Fruit fly (Drosophila melanogaster): ENCODE results near the gene CG11381.
A peak's percentile ranks its signal among the peaks of the same experiment; 100 is the strongest.

Gene CG11381

dm6 chrX:1232533-1233212 is 29.1 kb downstream of the CG11381 start (continued):
- no peak for TF ChIP-seq CG1647 (GFP tag; optimal IDR thresholded peaks at IDR 0.05)
- TF ChIP-seq Neu2 (GFP tag; optimal IDR thresholded peaks at IDR 0.05; ENCODE audit: borderline replicate concordance), result no peak
- TF ChIP-seq pnt (GFP tag; optimal IDR thresholded peaks at IDR 0.05), result no peak
- no peak for TF ChIP-seq Lhr (GFP tag; optimal IDR thresholded peaks at IDR 0.05)
- TF ChIP-seq Sox100B (GFP tag; optimal IDR thresholded peaks at IDR 0.05), result no peak
- TF ChIP-seq Hr78 (GFP tag; optimal IDR thresholded peaks at IDR 0.05), result no peak
- TF ChIP-seq grn (GFP tag; optimal IDR thresholded peaks at IDR 0.05), result no peak
- peak; percentile 46 for TF ChIP-seq Deaf1 (tag; optimal IDR thresholded peaks at IDR 0.05)
- peak; percentile 32 for TF ChIP-seq CG7987 (GFP tag; optimal IDR thresholded peaks at IDR 0.05)
- TF ChIP-seq Elba2 (GFP tag; optimal IDR thresholded peaks at IDR 0.05), result no peak
- no peak for TF ChIP-seq CG6854 (GFP tag; optimal IDR thresholded peaks at IDR 0.05)
- no peak for TF ChIP-seq ranshi (GFP tag; IDR thresholded peaks at IDR 0.05)
- TF ChIP-seq bigmax (GFP tag; optimal IDR thresholded peaks at IDR 0.05), result no peak
- TF ChIP-seq psq (GFP tag; optimal IDR thresholded peaks at IDR 0.05), result no peak
- peak; percentile 45 for TF ChIP-seq pros (GFP tag; optimal IDR thresholded peaks at IDR 0.05)
- TF ChIP-seq slou (GFP tag; optimal IDR thresholded peaks at IDR 0.05), result no peak
- TF ChIP-seq ci (GFP tag; IDR thresholded peaks at IDR 0.05), result 0 out of 3 replicates have a peak, but pooled peaks have one; percentile 13
- TF ChIP-seq esg (GFP tag; conservative IDR thresholded peaks at IDR 0.05), result no peak
- TF ChIP-seq GATAe (GFP tag; conservative IDR thresholded peaks at IDR 0.05), result no peak
- TF ChIP-seq pfk (GFP tag; optimal IDR thresholded peaks at IDR 0.05), result peak; percentile 99
- TF ChIP-seq Hey (tag; optimal IDR thresholded peaks at IDR 0.05), result no peak
- 0 out of 4 replicates have a peak, but pooled peaks have one; percentile 6 for TF ChIP-seq chinmo (GFP tag; IDR thresholded peaks at IDR 0.05; ENCODE audit: partially characterized antibody)
- TF ChIP-seq Spps (tag; optimal IDR thresholded peaks at IDR 0.05), result no peak
- TF ChIP-seq CG4424 (GFP tag; optimal IDR thresholded peaks at IDR 0.05), result no peak
- no peak for TF ChIP-seq zfh1 (GFP tag; IDR thresholded peaks at IDR 0.05)
- no peak for TF ChIP-seq Hmx (GFP tag; optimal IDR thresholded peaks at IDR 0.05)
- no peak for TF ChIP-seq CG2712 (tag; optimal IDR thresholded peaks at IDR 0.05)
- TF ChIP-seq emc (GFP tag; optimal IDR thresholded peaks at IDR 0.05), result no peak
- TF ChIP-seq CG31224 (GFP tag; IDR thresholded peaks at IDR 0.05), result no peak
- no peak for TF ChIP-seq Dfd (GFP tag; optimal IDR thresholded peaks at IDR 0.05)
- no peak for TF ChIP-seq tgo (GFP tag; IDR thresholded peaks at IDR 0.05)
- no peak for TF ChIP-seq ewg (GFP tag; optimal IDR thresholded peaks at IDR 0.05)
- no peak for TF ChIP-seq CG2199 (GFP tag; IDR thresholded peaks at IDR 0.05)
- no peak for TF ChIP-seq CG1024 (GFP tag; IDR thresholded peaks at IDR 0.05)
- TF ChIP-seq gsb (GFP tag; IDR thresholded peaks at IDR 0.05), result no peak
- no peak for TF ChIP-seq CG8359 (GFP tag; optimal IDR thresholded peaks at IDR 0.05; ENCODE audit: borderline replicate concordance)
- TF ChIP-seq caup (GFP tag; optimal IDR thresholded peaks at IDR 0.05; ENCODE audit: severe bottlenecking), result no peak
- no peak for TF ChIP-seq chif (GFP tag; optimal IDR thresholded peaks at IDR 0.05)
- TF ChIP-seq CG17328 (GFP tag; IDR thresholded peaks at IDR 0.05), result no peak
- TF ChIP-seq CG1832 (GFP tag; optimal IDR thresholded peaks at IDR 0.05), result peak; percentile 18
- no peak for TF ChIP-seq Dek (tag; optimal IDR thresholded peaks at IDR 0.05)
- TF ChIP-seq CG10462 (GFP tag; optimal IDR thresholded peaks at IDR 0.05), result no peak
- no peak for TF ChIP-seq CG14860 (GFP tag; IDR thresholded peaks at IDR 0.05; ENCODE audit: partially characterized antibody)
- TF ChIP-seq Med (GFP tag), result peak; percentile 46
- no peak for TF ChIP-seq nau (GFP tag; optimal IDR thresholded peaks at IDR 0.05)
- no peak for TF ChIP-seq rib (GFP tag; IDR thresholded peaks at IDR 0.05)
- no peak for TF ChIP-seq Doc3 (GFP tag; IDR thresholded peaks at IDR 0.05; ENCODE audit: partially characterized antibody)
- no peak for TF ChIP-seq CG8478 (optimal IDR thresholded peaks at IDR 0.05)
- no peak for TF ChIP-seq toy (GFP tag; IDR thresholded peaks at IDR 0.05)
- no peak for TF ChIP-seq her (GFP tag; optimal IDR thresholded peaks at IDR 0.05)
